Fruit fly (Drosophila melanogaster): Measurements from ENCODE around the gene CG2082.
A peak's percentile ranks its signal among the peaks of the same experiment; 100 is the strongest.

CG2082 gene

dm6 chr3R:5736305-5736869 is 44.5 kb downstream of the CG2082 start, which contains the start of the genes CG2100 and CG1236 (continued):
- TF ChIP-seq Nf-YB (GFP tag; optimal IDR thresholded peaks at IDR 0.05) (peak; percentile 72), gro (GFP tag; optimal IDR thresholded peaks at IDR 0.05) (no peak), jumu (GFP tag; optimal IDR thresholded peaks at IDR 0.05) (no peak), CG14441 (GFP tag; IDR thresholded peaks at IDR 0.05) (peak; percentile 60; the same call in 1 of the 2 replicates), phol (tag; optimal IDR thresholded peaks at IDR 0.05) (peak; percentile 91), tll (GFP tag; optimal IDR thresholded peaks at IDR 0.05) (peak in 1 of 2 experiments; percentile 32), NC2α (GFP tag; optimal IDR thresholded peaks at IDR 0.05) (no peak), CG10654 (GFP tag; optimal IDR thresholded peaks at IDR 0.05) (peak; percentile 81), CG3847 (GFP tag; IDR thresholded peaks at IDR 0.05) (peak; percentile 63), slbo (GFP tag; IDR thresholded peaks at IDR 0.05) (peak; percentile 86), CG10431 (GFP tag; optimal IDR thresholded peaks at IDR 0.05) (peak; percentile 63), inv (GFP tag; IDR thresholded peaks at IDR 0.05; ENCODE audit: partially characterized antibody) (no peak), twi (tag; optimal IDR thresholded peaks at IDR 0.05) (peak; percentile 78), sr (GFP tag; IDR thresholded peaks at IDR 0.05) (no peak; the same call in 2 of the 3 replicates), CG7928 (GFP tag; optimal IDR thresholded peaks at IDR 0.05) (peak; percentile 32), CG8924 (tag; optimal IDR thresholded peaks at IDR 0.05) (peak; percentile 94), zfh2 (GFP tag; optimal IDR thresholded peaks at IDR 0.05) (peak; percentile 30), CG2116 (GFP tag; optimal IDR thresholded peaks at IDR 0.05) (peak; percentile 69), CG12219 (GFP tag; optimal IDR thresholded peaks at IDR 0.05) (peak; percentile 50), CG17568 (GFP tag; optimal IDR thresholded peaks at IDR 0.05) (no peak), gcm2 (GFP tag; optimal IDR thresholded peaks at IDR 0.05) (peak; percentile 13), CG14965 (GFP tag; optimal IDR thresholded peaks at IDR 0.05; ENCODE audit: borderline replicate concordance) (no peak), Ets65A (GFP tag) (peak; percentile 88), ara (GFP tag; IDR thresholded peaks at IDR 0.05) (peak; percentile 50; the same call in 1 of the 2 replicates), Deaf1 (tag; optimal IDR thresholded peaks at IDR 0.05) (peak; percentile 71), ac (GFP tag; optimal IDR thresholded peaks at IDR 0.05) (peak; percentile 60), nmo (GFP tag; optimal IDR thresholded peaks at IDR 0.05) (peak; percentile 95), sna (GFP tag; IDR thresholded peaks at IDR 0.05; ENCODE audit: partially characterized antibody) (no peak), CG2712 (tag; optimal IDR thresholded peaks at IDR 0.05) (peak; percentile 93), sob (GFP tag; IDR thresholded peaks at IDR 0.05) (peak; percentile 75), Sox100B (GFP tag; optimal IDR thresholded peaks at IDR 0.05) (peak; percentile 93), gfzf (GFP tag; optimal IDR thresholded peaks at IDR 0.05) (peak; percentile 69), repo (GFP tag; optimal IDR thresholded peaks at IDR 0.05) (peak; percentile 12), row (GFP tag; IDR thresholded peaks at IDR 0.05) (peak; percentile 95), CG10147 (GFP tag; optimal IDR thresholded peaks at IDR 0.05) (peak; percentile 81), CG18262 (tag; optimal IDR thresholded peaks at IDR 0.05) (peak; percentile 94), unpg (GFP tag; optimal IDR thresholded peaks at IDR 0.05) (peak; percentile 84), CG8281 (tag; optimal IDR thresholded peaks at IDR 0.05) (no peak), lab (GFP tag; optimal IDR thresholded peaks at IDR 0.05) (no peak), Bdp1 (GFP tag; optimal IDR thresholded peaks at IDR 0.05) (peak; percentile 19), CG10543 (GFP tag; optimal IDR thresholded peaks at IDR 0.05) (peak; percentile 59), Nf-YC (tag; optimal IDR thresholded peaks at IDR 0.05) (peak; percentile 72), CG5245 (GFP tag; optimal IDR thresholded peaks at IDR 0.05) (peak; percentile 61), CG6175 (GFP tag; IDR thresholded peaks at IDR 0.05) (no peak), CG31388 (GFP tag; optimal IDR thresholded peaks at IDR 0.05) (peak; percentile 31), CG7786 (GFP tag; optimal IDR thresholded peaks at IDR 0.05) (no peak), crp (GFP tag; optimal IDR thresholded peaks at IDR 0.05) (peak in 1 of 2 experiments; percentile 35), CG15073 (GFP tag; optimal IDR thresholded peaks at IDR 0.05) (no peak), Dp (GFP tag; optimal IDR thresholded peaks at IDR 0.05) (peak; percentile 21)

All from whole organism, embryonic.